Fruit fly (Drosophila melanogaster) whole organism, embryonic: ENCODE data around the gene CG5808.

Experiments
- ATbp ChIP-seq: fragments of 200-800 bp; sonication (Bioruptor generic); optimal IDR thresholded peaks from 2 replicates; lab custom pipeline; 2017; ENCODE audit warnings: missing biosample characterization, mild to moderate bottlenecking, missing genetic modification characterization, missing genetic modification reagents
- Awh ChIP-seq: fragments of 200-800 bp; sonication (Bioruptor generic); IDR thresholded peaks from 2 replicates; pipeline ENCODE4, ENCODE4 v1.3.6; 2022; ENCODE audit warnings: missing biosample characterization, missing genetic modification characterization
- CG10147 ChIP-seq: fragments of 200-800 bp; sonication (Bioruptor generic); optimal IDR thresholded peaks from 2 replicates; lab custom pipeline; 2019; ENCODE audit warnings: missing biosample characterization, mild to moderate bottlenecking, missing genetic modification characterization, moderate library complexity
- CG1024 ChIP-seq: fragments of 200-800 bp; sonication (Bioruptor generic); IDR thresholded peaks from 2 replicates; pipeline ENCODE4 v1.3.6; 2022; ENCODE audit warnings: missing biosample characterization, missing genetic modification characterization
- CG11247 ChIP-seq: fragments of 200-800 bp; sonication (Bioruptor generic); IDR thresholded peaks from 2 replicates; pipeline ENCODE4 v1.3.6; 2022; ENCODE audit warnings: missing biosample characterization, missing genetic modification characterization
- CG12219 ChIP-seq: fragments of 200-800 bp; sonication (Bioruptor generic); optimal IDR thresholded peaks from 3 replicates; lab custom pipeline; 2018; ENCODE audit warnings: missing biosample characterization, mild to moderate bottlenecking, missing genetic modification characterization
- CG1233 ChIP-seq: fragments of 200-800 bp; sonication (Bioruptor generic); optimal IDR thresholded peaks from 4 replicates; lab custom pipeline; 2018; ENCODE audit warnings: missing biosample characterization, mild to moderate bottlenecking, missing genetic modification characterization
- CG12769 ChIP-seq: fragments of 200-800 bp; sonication (Bioruptor generic); optimal IDR thresholded peaks from 2 replicates; lab custom pipeline; 2019; ENCODE audit warnings: missing biosample characterization, mild to moderate bottlenecking, missing genetic modification characterization, moderate library complexity
- CG13296 ChIP-seq: fragments of 200-800 bp; sonication (Bioruptor generic); optimal IDR thresholded peaks from 3 replicates; lab custom pipeline; 2018; ENCODE audit warnings: missing biosample characterization, mild to moderate bottlenecking, missing genetic modification characterization
- CG13894 ChIP-seq: fragments of 200-800 bp; sonication (Bioruptor generic); optimal IDR thresholded peaks from 3 replicates; lab custom pipeline; 2018; ENCODE audit warnings: missing biosample characterization, mild to moderate bottlenecking, missing genetic modification characterization, moderate library complexity
- CG14441 ChIP-seq: fragments of 200-800 bp; sonication (Bioruptor generic); IDR thresholded peaks from 2 replicates; pipeline ENCODE4 v1.3.6; 2022; ENCODE audit warnings: missing biosample characterization, missing genetic modification characterization
- CG15514 ChIP-seq: fragments of 200-800 bp; sonication (Bioruptor generic); optimal IDR thresholded peaks from 3 replicates; lab custom pipeline; 2017; ENCODE audit warnings: missing biosample characterization, missing genetic modification characterization, mild to moderate bottlenecking, moderate library complexity, missing genetic modification reagents
- CG15696 ChIP-seq: fragments of 200-800 bp; sonication (Bioruptor generic); optimal IDR thresholded peaks from 2 replicates; lab custom pipeline; 2019; ENCODE audit warnings: missing biosample characterization, mild to moderate bottlenecking, missing genetic modification characterization, moderate library complexity
- CG1647 ChIP-seq: fragments of 200-800 bp; sonication (Bioruptor generic); optimal IDR thresholded peaks from 3 replicates; lab custom pipeline; 2016; ENCODE audit warnings: missing biosample characterization, missing genetic modification characterization
- CG16813 ChIP-seq: fragments of 200-800 bp; sonication (Bioruptor generic); IDR thresholded peaks from 3 replicates; pipeline ENCODE4 v1.3.6; 2022; ENCODE audit warnings: missing biosample characterization, missing genetic modification characterization; ENCODE audit not compliant: partially characterized antibody
- CG17359 ChIP-seq: fragments of 200-800 bp; sonication (Bioruptor generic); optimal IDR thresholded peaks from 3 replicates; lab custom pipeline; 2018; ENCODE audit warnings: missing biosample characterization, mild to moderate bottlenecking, missing genetic modification characterization, moderate library complexity
- CG17612 ChIP-seq: fragments of 200-800 bp; sonication (Bioruptor generic); IDR thresholded peaks from 2 replicates; pipeline ENCODE4 v1.3.6; 2022; ENCODE audit warnings: missing biosample characterization, missing genetic modification characterization
- CG18011 ChIP-seq: fragments of 200-800 bp; sonication (Bioruptor generic); optimal IDR thresholded peaks from 2 replicates; lab custom pipeline; 2017; ENCODE audit warnings: missing biosample characterization, missing genetic modification characterization, mild to moderate bottlenecking, moderate library complexity, missing genotype
- CG18764 ChIP-seq: fragments of 200-800 bp; sonication (Bioruptor generic); optimal IDR thresholded peaks from 3 replicates; lab custom pipeline; 2016; ENCODE audit warnings: missing biosample characterization, missing genetic modification characterization
- CG3995 ChIP-seq: fragments of 200-800 bp; sonication (Bioruptor generic); optimal IDR thresholded peaks from 3 replicates; lab custom pipeline; 2016; ENCODE audit warnings: missing biosample characterization, missing genetic modification characterization
- CG42726 ChIP-seq: fragments of 200-800 bp; sonication (Bioruptor generic); IDR thresholded peaks from 2 replicates; pipeline ENCODE4 v1.3.6; 2022; ENCODE audit warnings: missing biosample characterization, missing genetic modification characterization; ENCODE audit not compliant: partially characterized antibody
- CG6689 ChIP-seq: fragments of 200-800 bp; sonication (Bioruptor generic); IDR thresholded peaks from 2 replicates; pipeline ENCODE4 v1.3.6; 2022; ENCODE audit warnings: missing biosample characterization, missing genetic modification characterization
- CG7963 ChIP-seq: fragments of 200-800 bp; sonication (Bioruptor generic); IDR thresholded peaks from 3 replicates; pipeline ENCODE4 v1.3.6; 2022; ENCODE audit warnings: missing biosample characterization, missing genetic modification characterization; ENCODE audit not compliant: partially characterized antibody
- CG9215 ChIP-seq: fragments of 200-800 bp; sonication (Bioruptor generic); IDR thresholded peaks from 2 replicates; pipeline ENCODE4 v1.3.6; 2022; ENCODE audit warnings: missing biosample characterization, missing genetic modification characterization
- CG9797 ChIP-seq: fragments of 200-800 bp; sonication (Bioruptor generic); optimal IDR thresholded peaks from 3 replicates; lab custom pipeline; 2018; ENCODE audit warnings: missing biosample characterization, mild to moderate bottlenecking, missing genetic modification characterization
- Dip2 ChIP-seq: fragments of 200-800 bp; sonication (Bioruptor generic); IDR thresholded peaks from 2 replicates; pipeline ENCODE4 v1.3.6; 2022; ENCODE audit warnings: missing biosample characterization, missing genetic modification characterization
- E2f1 ChIP-seq: fragments of 200-800 bp; sonication (Bioruptor generic); IDR thresholded peaks from 2 replicates; pipeline ENCODE4 v1.3.6; 2022; ENCODE audit warnings: missing biosample characterization, missing genetic modification characterization
- Fer1 ChIP-seq: fragments of 200-800 bp; sonication (Bioruptor generic); optimal IDR thresholded peaks from 2 replicates; lab custom pipeline; 2017; ENCODE audit warnings: missing biosample characterization, mild to moderate bottlenecking, missing genetic modification characterization
- H2.0 ChIP-seq: fragments of 200-800 bp; sonication (Bioruptor generic); IDR thresholded peaks from 2 replicates; pipeline ENCODE4 v1.3.6; 2022; ENCODE audit warnings: missing biosample characterization, missing genetic modification characterization
- HmgZ ChIP-seq: fragments of 200-800 bp; sonication (Bioruptor generic); optimal IDR thresholded peaks from 2 replicates; lab custom pipeline; 2018; ENCODE audit warnings: missing biosample characterization, mild to moderate bottlenecking, missing genetic modification characterization
- NC2β ChIP-seq: fragments of 200-800 bp; sonication (Bioruptor generic); optimal IDR thresholded peaks from 2 replicates; lab custom pipeline; 2016; ENCODE audit warnings: missing biosample characterization, missing genetic modification characterization
- Nf-YC ChIP-seq: fragments of 200-800 bp; optimal IDR thresholded peaks from 3 replicates; lab custom pipeline; 2019; ENCODE audit warnings: missing biosample characterization, mild to moderate bottlenecking, missing genetic modification characterization, moderate library complexity
- Oli ChIP-seq: fragments of 200-800 bp; sonication (Bioruptor generic); optimal IDR thresholded peaks from 2 replicates; lab custom pipeline; 2018; ENCODE audit warnings: missing biosample characterization, mild to moderate bottlenecking, missing genetic modification characterization, moderate library complexity
- Ravus ChIP-seq: fragments of 200-800 bp; sonication (Bioruptor generic); IDR thresholded peaks from 2 replicates; pipeline ENCODE4 v1.3.6; 2022; ENCODE audit warnings: missing biosample characterization, missing genetic modification characterization
- Taf1 ChIP-seq: fragments of 200-800 bp; sonication (Bioruptor generic); IDR thresholded peaks from 2 replicates; pipeline ENCODE4 v1.3.6; 2022; ENCODE audit warnings: missing biosample characterization, missing genetic modification characterization
- Trl ChIP-seq, 3 experiments: fragments of >200 bp in 2 of 3; fragments of 200-800 bp in 1 of 3; sonication (Bioruptor generic) in 1 of 3; optimal IDR thresholded peaks; 2 replicates in 1 of 3; 3 replicates in 2 of 3; lab custom pipeline; 2016 to 2017; ENCODE audit warnings: missing biosample characterization in 1 of 3, missing genetic modification characterization in 1 of 3
- Usf ChIP-seq: fragments of 200-800 bp; sonication (Bioruptor generic); optimal IDR thresholded peaks from 2 replicates; lab custom pipeline; 2017; ENCODE audit warnings: missing genotype, missing biosample characterization, missing genetic modification characterization
- bbx ChIP-seq: fragments of 200-800 bp; sonication (Bioruptor generic); IDR thresholded peaks from 2 replicates; pipeline ENCODE4 v1.3.6; 2022; ENCODE audit warnings: missing biosample characterization, missing genetic modification characterization; ENCODE audit not compliant: partially characterized antibody
- crc ChIP-seq: fragments of 200-800 bp; sonication (Bioruptor generic); optimal IDR thresholded peaks from 2 replicates; lab custom pipeline; 2016; ENCODE audit warnings: missing biosample characterization, missing genetic modification characterization
- dmrt99B ChIP-seq: fragments of 200-800 bp; sonication (Bioruptor generic); optimal IDR thresholded peaks from 2 replicates; lab custom pipeline; 2018; ENCODE audit warnings: missing biosample characterization, mild to moderate bottlenecking, missing genetic modification characterization, moderate library complexity
- hb ChIP-seq: fragments of 200-800 bp; sonication (Bioruptor generic); IDR thresholded peaks from 3 replicates; pipeline ENCODE4 v1.3.6; 2022; ENCODE audit warnings: missing biosample characterization, missing genetic modification characterization; ENCODE audit not compliant: partially characterized antibody
- hth ChIP-seq: fragments of >200 bp; optimal IDR thresholded peaks from 2 replicates; lab custom pipeline; 2017; ENCODE audit warnings: inconsistent platforms
- jigr1 ChIP-seq: fragments of 200-800 bp; sonication (Bioruptor generic); IDR thresholded peaks from 3 replicates; pipeline ENCODE4 v1.3.6; 2022; ENCODE audit warnings: missing biosample characterization, missing genetic modification characterization
- nmo ChIP-seq: fragments of 200-800 bp; sonication (Bioruptor generic); optimal IDR thresholded peaks from 2 replicates; lab custom pipeline; 2018; ENCODE audit warnings: missing biosample characterization, mild to moderate bottlenecking, missing genetic modification characterization, moderate library complexity
- pnt ChIP-seq: fragments of 200-800 bp; sonication (Bioruptor generic); optimal IDR thresholded peaks from 3 replicates; lab custom pipeline; 2016; ENCODE audit warnings: missing biosample characterization, missing genetic modification characterization
- row ChIP-seq: fragments of 200-800 bp; sonication (Bioruptor generic); IDR thresholded peaks from 3 replicates; pipeline ENCODE4 v1.3.6; 2022; ENCODE audit warnings: missing biosample characterization, missing genetic modification characterization
- sd ChIP-seq: fragments of 200-800 bp; sonication (Bioruptor generic); optimal IDR thresholded peaks from 3 replicates; lab custom pipeline; 2018; ENCODE audit warnings: missing biosample characterization, mild to moderate bottlenecking, missing genetic modification characterization, moderate library complexity
- slou ChIP-seq: fragments of 200-800 bp; sonication (Bioruptor generic); optimal IDR thresholded peaks from 3 replicates; lab custom pipeline; 2016; ENCODE audit warnings: missing biosample characterization, missing genetic modification characterization
- sqz ChIP-seq: fragments of 200-800 bp; sonication (Bioruptor generic); optimal IDR thresholded peaks from 3 replicates; lab custom pipeline; 2018; ENCODE audit warnings: missing biosample characterization, mild to moderate bottlenecking, missing genetic modification characterization
- wor ChIP-seq: fragments of 200-800 bp; sonication (Bioruptor generic); IDR thresholded peaks from 2 replicates; pipeline ENCODE4 v1.3.6; 2022; ENCODE audit warnings: missing biosample characterization, missing genetic modification characterization

The CG5808 gene

dm6 chr3R:24850420-24850819, 33.6 kb upstream of the CG5808 start, which contains the start of gene CG7006 (continued):
- TF ChIP-seq CG17612 (peak; percentile 21; the same call in 1 of the 2 replicates), crc (GFP tag; lab: Kevin White, UChicago) (peak; percentile 5), CG6689 (no peak), wor (GFP tag; lab: Robert Waterston, UW) (no peak), nmo (GFP tag; lab: Kevin White, UChicago) (peak; percentile 59), sd (tag; lab: Kevin White, UChicago) (no peak), CG3995 (GFP tag; lab: Kevin White, UChicago) (peak; percentile 56), CG9797 (GFP tag; lab: Kevin White, UChicago) (no peak), Dip2 (GFP tag; lab: Robert Waterston, UW) (no peak), NC2β (GFP tag; lab: Kevin White, UChicago) (peak; percentile 80), CG14441 (GFP tag; lab: Robert Waterston, UW) (no peak), hth (lab: Kevin White, UChicago) (no peak), hb (GFP tag; lab: Robert Waterston, UW) (peak; percentile 43; the same call in 1 of the 3 replicates), CG1233 (peak; percentile 30), row (GFP tag; lab: Robert Waterston, UW) (peak; percentile 27; the same call in 1 of the 3 replicates), H2.0 (GFP tag; lab: Robert Waterston, UW) (peak; percentile 69), Trl (optimal IDR thresholded peaks at IDR 0.05; lab: Kevin White, UChicago) (no peak), Trl (GFP tag; optimal IDR thresholded peaks at IDR 0.05; lab: Kevin White, UChicago) (peak; percentile 82), CG13296 (GFP tag; lab: Kevin White, UChicago) (no peak), CG7963 (GFP tag; lab: Robert Waterston, UW) (peak; percentile 28; the same call in 2 of the 3 replicates), Taf1 (GFP tag; lab: Robert Waterston, UW) (peak; percentile 41; the same call in 1 of the 2 replicates), E2f1 (0 out of 2 replicates have a peak, but pooled peaks have one; percentile 42), CG1024 (GFP tag; lab: Robert Waterston, UW) (no peak), CG18764 (peak; percentile 73), CG10147 (GFP tag; lab: Kevin White, UChicago) (no peak), dmrt99B (tag; lab: Kevin White, UChicago) (no peak), jigr1 (GFP tag; lab: Robert Waterston, UW) (no peak), slou (peak; percentile 67), CG18011 (GFP tag; lab: Kevin White, UChicago) (no peak), bbx (GFP tag; lab: Robert Waterston, UW) (peak; percentile 76), CG15696 (tag; lab: Kevin White, UChicago) (no peak), CG12219 (GFP tag; lab: Kevin White, UChicago) (no peak), Ravus (GFP tag; lab: Robert Waterston, UW) (no peak), pnt (GFP tag; lab: Kevin White, UChicago) (peak; percentile 58), CG16813 (peak; percentile 79), CG17359 (peak; percentile 48), CG12769 (peak; percentile 87), CG13894 (tag; lab: Kevin White, UChicago) (no peak), Oli (tag; lab: Kevin White, UChicago) (no peak), Usf (GFP tag; lab: Kevin White, UChicago) (peak; percentile 55), CG9215 (GFP tag; lab: Robert Waterston, UW) (peak; percentile 64; the same call in 1 of the 2 replicates), Nf-YC (tag; lab: Kevin White, UChicago) (no peak), HmgZ (tag; lab: Kevin White, UChicago) (peak; percentile 87), Awh (GFP tag; lab: Robert Waterston, UW) (no peak), Fer1 (no peak), CG11247 (peak; percentile 79), CG15514 (peak; percentile 62), ATbp (no peak), CG42726 (GFP tag; lab: Robert Waterston, UW) (peak; percentile 61), sqz (GFP tag; lab: Kevin White, UChicago) (no peak), CG1647 (GFP tag; lab: Kevin White, UChicago) (peak; percentile 86)
